Fruit fly (Drosophila melanogaster) whole organism, embryonic: Measurements from ENCODE around the gene CG43645.

ENCODE experiments used
- Aef1 ChIP-seq: fragments of 200-800 bp; sonication (Bioruptor generic); IDR thresholded peaks from 3 replicates; pipeline ENCODE4 v1.3.6; 2022; ENCODE audit warnings: missing biosample characterization, missing genetic modification characterization
- CG10366 ChIP-seq: fragments of 200-800 bp; sonication (Bioruptor generic); IDR thresholded peaks from 2 replicates; pipeline ENCODE4 v1.3.6; 2022; ENCODE audit warnings: missing biosample characterization, missing genetic modification characterization
- CG10431 ChIP-seq: fragments of 200-800 bp; sonication (Bioruptor generic); optimal IDR thresholded peaks from 3 replicates; lab custom pipeline; 2018; ENCODE audit warnings: missing biosample characterization, mild to moderate bottlenecking, missing genetic modification characterization
- CG10654 ChIP-seq: fragments of 200-800 bp; sonication (Bioruptor generic); optimal IDR thresholded peaks from 2 replicates; lab custom pipeline; 2016; ENCODE audit warnings: missing biosample characterization, missing genetic modification characterization
- CG11723 ChIP-seq: fragments of 200-800 bp; sonication (Bioruptor generic); optimal IDR thresholded peaks from 2 replicates; lab custom pipeline; 2017; ENCODE audit warnings: missing biosample characterization, mild to moderate bottlenecking, missing genetic modification characterization
- CG12219 ChIP-seq: fragments of 200-800 bp; sonication (Bioruptor generic); optimal IDR thresholded peaks from 3 replicates; lab custom pipeline; 2018; ENCODE audit warnings: missing biosample characterization, mild to moderate bottlenecking, missing genetic modification characterization
- CG15514 ChIP-seq: fragments of 200-800 bp; sonication (Bioruptor generic); optimal IDR thresholded peaks from 3 replicates; lab custom pipeline; 2017; ENCODE audit warnings: missing biosample characterization, missing genetic modification characterization, mild to moderate bottlenecking, moderate library complexity, missing genetic modification reagents
- CG2129 ChIP-seq: fragments of 200-800 bp; sonication (Bioruptor generic); IDR thresholded peaks from 2 replicates; pipeline ENCODE4 v1.3.6; 2022; ENCODE audit warnings: missing biosample characterization, missing genetic modification characterization; ENCODE audit not compliant: partially characterized antibody
- CG2202 ChIP-seq: fragments of 200-800 bp; sonication (Bioruptor generic); optimal IDR thresholded peaks from 2 replicates; lab custom pipeline; 2018; ENCODE audit warnings: missing biosample characterization, mild to moderate bottlenecking, missing genetic modification characterization
- CG2712 ChIP-seq: fragments of 200-800 bp; optimal IDR thresholded peaks from 3 replicates; lab custom pipeline; 2019; ENCODE audit warnings: missing biosample characterization, mild to moderate bottlenecking, missing genetic modification characterization, moderate library complexity
- CG4424 ChIP-seq: fragments of 200-800 bp; sonication (Bioruptor generic); optimal IDR thresholded peaks from 3 replicates; lab custom pipeline; 2016; ENCODE audit warnings: missing biosample characterization, missing genetic modification characterization
- CG4707 ChIP-seq: fragments of 200-800 bp; sonication (Bioruptor generic); optimal IDR thresholded peaks from 2 replicates; lab custom pipeline; 2018; ENCODE audit warnings: missing biosample characterization, mild to moderate bottlenecking, missing genetic modification characterization, moderate library complexity
- CG6272 ChIP-seq: fragments of 200-800 bp; sonication (Bioruptor generic); IDR thresholded peaks from 2 replicates; pipeline ENCODE4 v1.3.6; 2022; ENCODE audit warnings: missing biosample characterization, missing genetic modification characterization
- CG6765 ChIP-seq: fragments of 200-800 bp; sonication (Bioruptor generic); optimal IDR thresholded peaks from 3 replicates; lab custom pipeline; 2017; ENCODE audit warnings: missing biosample characterization, mild to moderate bottlenecking, missing genetic modification characterization
- CG7745 ChIP-seq: fragments of 200-800 bp; sonication (Bioruptor generic); optimal IDR thresholded peaks from 2 replicates; lab custom pipeline; 2018; ENCODE audit warnings: missing biosample characterization, mild to moderate bottlenecking, missing genetic modification characterization, moderate library complexity
- CG7987 ChIP-seq: fragments of 200-800 bp; sonication (Bioruptor generic); optimal IDR thresholded peaks from 2 replicates; lab custom pipeline; 2018; ENCODE audit warnings: missing biosample characterization, mild to moderate bottlenecking, missing genetic modification characterization, moderate library complexity
- CG8089 ChIP-seq: fragments of 200-800 bp; sonication (Bioruptor generic); optimal IDR thresholded peaks from 3 replicates; lab custom pipeline; 2016; ENCODE audit warnings: missing biosample characterization, missing genetic modification characterization
- CG8765 ChIP-seq: fragments of 200-800 bp; sonication (Bioruptor generic); IDR thresholded peaks from 2 replicates; pipeline ENCODE4 v1.3.6; 2022; ENCODE audit warnings: missing biosample characterization, missing genetic modification characterization
- CG9876 ChIP-seq: fragments of 200-800 bp; sonication (Bioruptor generic); optimal IDR thresholded peaks from 2 replicates; lab custom pipeline; 2016; ENCODE audit warnings: missing biosample characterization, missing genetic modification characterization
- CrebB ChIP-seq: fragments of 200-800 bp; sonication (Bioruptor generic); optimal IDR thresholded peaks from 3 replicates; lab custom pipeline; 2018; ENCODE audit warnings: missing biosample characterization, mild to moderate bottlenecking, missing genetic modification characterization
- Doc2 ChIP-seq: fragments of 200-800 bp; sonication (Bioruptor generic); IDR thresholded peaks from 2 replicates; pipeline ENCODE4 v1.3.6; 2022; ENCODE audit warnings: missing biosample characterization, missing genetic modification characterization
- Dref ChIP-seq: fragments of 200-800 bp; sonication (Bioruptor generic); IDR thresholded peaks from 2 replicates; pipeline ENCODE4 v1.3.6; 2022; ENCODE audit warnings: missing biosample characterization, missing genetic modification characterization
- Fer2 ChIP-seq: fragments of 200-800 bp; sonication (Bioruptor generic); optimal IDR thresholded peaks from 2 replicates; lab custom pipeline; 2018; ENCODE audit warnings: missing biosample characterization, mild to moderate bottlenecking, missing genetic modification characterization, moderate library complexity
- Gsc ChIP-seq: fragments of 200-800 bp; sonication (Bioruptor generic); IDR thresholded peaks from 2 replicates; pipeline ENCODE4 v1.3.6; 2022; ENCODE audit warnings: missing biosample characterization, missing genetic modification characterization
- NFAT ChIP-seq: fragments of 200-800 bp; sonication (Bioruptor generic); IDR thresholded peaks from 2 replicates; pipeline ENCODE4 v1.3.6; 2022; ENCODE audit warnings: missing biosample characterization, missing genetic modification characterization
- Nf-YA ChIP-seq: fragments of 200-800 bp; sonication (Bioruptor generic); IDR thresholded peaks from 2 replicates; pipeline ENCODE4 v1.3.6; 2022; ENCODE audit warnings: missing biosample characterization, missing genetic modification characterization
- Oli ChIP-seq: fragments of 200-800 bp; sonication (Bioruptor generic); optimal IDR thresholded peaks from 2 replicates; lab custom pipeline; 2018; ENCODE audit warnings: missing biosample characterization, mild to moderate bottlenecking, missing genetic modification characterization, moderate library complexity
- Vsx1 ChIP-seq: fragments of 200-800 bp; sonication (Bioruptor generic); optimal IDR thresholded peaks from 2 replicates; lab custom pipeline; 2017; ENCODE audit warnings: missing biosample characterization, mild to moderate bottlenecking, missing genetic modification characterization, missing genetic modification reagents
- Xbp1 ChIP-seq: fragments of 200-800 bp; sonication (Bioruptor generic); optimal IDR thresholded peaks from 3 replicates; lab custom pipeline; 2016; ENCODE audit warnings: missing biosample characterization, mild to moderate bottlenecking, missing genetic modification characterization
- az2 ChIP-seq: fragments of 200-800 bp; sonication (Bioruptor generic); optimal IDR thresholded peaks from 3 replicates; lab custom pipeline; 2016; ENCODE audit warnings: missing biosample characterization, missing genetic modification characterization
- chif ChIP-seq, 2 experiments: fragments of 200-800 bp; sonication (Bioruptor generic); optimal IDR thresholded peaks; 3 replicates each; lab custom pipeline; 2016; ENCODE audit warnings: missing biosample characterization in 2 of 2, missing genetic modification characterization in 2 of 2
- corto ChIP-seq: fragments of 200-800 bp; sonication (Bioruptor generic); optimal IDR thresholded peaks from 2 replicates; lab custom pipeline; 2016; ENCODE audit warnings: missing biosample characterization, mild to moderate bottlenecking, missing genetic modification characterization, moderate library complexity
- disco-r ChIP-seq: fragments of 200-800 bp; sonication (Bioruptor generic); optimal IDR thresholded peaks from 2 replicates; lab custom pipeline; 2016; ENCODE audit warnings: missing biosample characterization, missing genetic modification characterization
- emc ChIP-seq: fragments of 200-800 bp; sonication (Bioruptor generic); optimal IDR thresholded peaks from 2 replicates; lab custom pipeline; 2016; ENCODE audit warnings: missing biosample characterization, missing genetic modification characterization
- eve ChIP-seq, 2 experiments: fragments of >200 bp; optimal IDR thresholded peaks; 2 replicates each; lab custom pipeline; 2017; ENCODE audit warnings: missing biosample characterization in 2 of 2, missing genetic modification characterization in 2 of 2
- fd102C ChIP-seq: fragments of 200-800 bp; sonication (Bioruptor generic); optimal IDR thresholded peaks from 2 replicates; lab custom pipeline; 2018; ENCODE audit warnings: missing biosample characterization, mild to moderate bottlenecking, missing genetic modification characterization, moderate library complexity
- grau ChIP-seq: fragments of 200-800 bp; optimal IDR thresholded peaks from 3 replicates; lab custom pipeline; 2019; ENCODE audit warnings: missing biosample characterization, mild to moderate bottlenecking, missing genetic modification characterization, moderate library complexity
- ham ChIP-seq: fragments of 200-800 bp; sonication (Bioruptor generic); IDR thresholded peaks from 2 replicates; pipeline ENCODE4 v1.3.6; 2022; ENCODE audit warnings: missing biosample characterization, missing genetic modification characterization
- klu ChIP-seq: fragments of 200-800 bp; sonication (Bioruptor generic); IDR thresholded peaks from 2 replicates; pipeline ENCODE4 v1.3.6; 2022; ENCODE audit warnings: missing biosample characterization, missing genetic modification characterization
- onecut ChIP-seq: fragments of 200-800 bp; sonication (Bioruptor generic); IDR thresholded peaks from 2 replicates; pipeline ENCODE4 v1.3.6; 2022; ENCODE audit warnings: missing biosample characterization, missing genetic modification characterization
- pan ChIP-seq, 4 experiments: fragments of >200 bp in 3 of 4; fragments of 200-800 bp in 1 of 4; sonication (Bioruptor generic) in 1 of 4; optimal IDR thresholded peaks in 3 of 4; IDR thresholded peaks in 1 of 4; 2 replicates each; pipeline versions ENCODE4 v1.3.6 to Lab custom; 2017 to 2022; ENCODE audit warnings: missing biosample characterization in 2 of 4, missing genetic modification characterization in 2 of 4, mixed read lengths in 1 of 4
- pb ChIP-seq: fragments of 200-800 bp; sonication (Bioruptor generic); optimal IDR thresholded peaks from 3 replicates; lab custom pipeline; 2016; ENCODE audit warnings: missing biosample characterization, missing genetic modification characterization
- pho ChIP-seq: fragments of 200-800 bp; sonication (Bioruptor generic); optimal IDR thresholded peaks from 2 replicates; lab custom pipeline; 2016; ENCODE audit warnings: missing biosample characterization, missing genetic modification characterization
- pita ChIP-seq: fragments of 200-800 bp; sonication (Bioruptor generic); optimal IDR thresholded peaks from 2 replicates; lab custom pipeline; 2017; ENCODE audit warnings: missing biosample characterization, mild to moderate bottlenecking, missing genetic modification characterization
- pzg ChIP-seq: fragments of 200-800 bp; sonication (Bioruptor generic); optimal IDR thresholded peaks from 3 replicates; lab custom pipeline; 2018; ENCODE audit warnings: missing biosample characterization, mild to moderate bottlenecking, missing genetic modification characterization, moderate library complexity
- seq ChIP-seq: fragments of 200-800 bp; sonication (Bioruptor generic); IDR thresholded peaks from 2 replicates; pipeline ENCODE4 v1.3.6; 2022; ENCODE audit warnings: missing biosample characterization, missing genetic modification characterization
- twi ChIP-seq: fragments of 200-800 bp; optimal IDR thresholded peaks from 2 replicates; lab custom pipeline; 2019; ENCODE audit warnings: missing biosample characterization, mild to moderate bottlenecking, missing genetic modification characterization, moderate library complexity
- unc-4 ChIP-seq: fragments of 200-800 bp; sonication (Bioruptor generic); IDR thresholded peaks from 2 replicates; pipeline ENCODE4 v1.3.6; 2022; ENCODE audit warnings: missing biosample characterization, missing genetic modification characterization; ENCODE audit not compliant: partially characterized antibody
- yki ChIP-seq: fragments of >200 bp; optimal IDR thresholded peaks from 3 replicates; lab custom pipeline; 2018
- z ChIP-seq: fragments of 200-800 bp; sonication (Bioruptor generic); IDR thresholded peaks from 3 replicates; pipeline ENCODE4 v1.3.6; 2022; ENCODE audit warnings: missing biosample characterization, missing genetic modification characterization

Gene CG43645

dm6 chr2L:17480943-17481580, 4.5 kb upstream of the CG43645 start, which contains the start of the genes fws and Lamtor3 (continued):
- TF ChIP-seq CG10654 (GFP tag; lab: Kevin White, UChicago): peak; percentile 96
- TF ChIP-seq eve (GFP tag; optimal IDR thresholded peaks at IDR 0.05; lab: Kevin White, UChicago): no peak
- peak; percentile 49 to 77 for TF ChIP-seq chif (GFP tag; optimal IDR thresholded peaks at IDR 0.05; lab: Kevin White, UChicago)
- peak; percentile 96 for TF ChIP-seq ham (GFP tag; lab: Robert Waterston, UW)
- TF ChIP-seq yki: no peak
- TF ChIP-seq Oli (tag; lab: Kevin White, UChicago): peak; percentile 99
- TF ChIP-seq klu (GFP tag; lab: Robert Waterston, UW): peak; percentile 98
- peak; percentile 82 for TF ChIP-seq fd102C (GFP tag; lab: Kevin White, UChicago)
- TF ChIP-seq z (GFP tag; lab: Robert Waterston, UW): peak; percentile 80
- peak; percentile 52 for TF ChIP-seq emc (GFP tag; lab: Kevin White, UChicago)
- no peak for TF ChIP-seq CG2129 (GFP tag; lab: Robert Waterston, UW)
- peak; percentile 60 for TF ChIP-seq CG9876 (GFP tag; lab: Kevin White, UChicago)
- peak; percentile 41 for TF ChIP-seq pzg
- peak; percentile 98 for TF ChIP-seq Xbp1 (GFP tag; lab: Kevin White, UChicago)
- TF ChIP-seq Doc2 (GFP tag; lab: Robert Waterston, UW): peak; percentile 95
- TF ChIP-seq CG10366 (GFP tag; lab: Robert Waterston, UW): peak; percentile 99
- peak; percentile 68 for TF ChIP-seq CG8089 (GFP tag; lab: Kevin White, UChicago)
- peak; percentile 99 for TF ChIP-seq CG8765 (GFP tag; lab: Robert Waterston, UW)
- peak; percentile 94 for TF ChIP-seq CG15514
- peak; percentile 94 for TF ChIP-seq onecut (GFP tag; lab: Robert Waterston, UW)
- TF ChIP-seq twi: peak; percentile 92
- peak; percentile 97 for TF ChIP-seq Nf-YA (GFP tag; lab: Robert Waterston, UW)
- TF ChIP-seq pb: peak; percentile 52
- peak; percentile 99 for TF ChIP-seq Aef1 (GFP tag; lab: Robert Waterston, UW)
- peak; percentile 87 for TF ChIP-seq CG4707 (GFP tag; lab: Kevin White, UChicago)
- TF ChIP-seq CG4424 (GFP tag; lab: Kevin White, UChicago): peak; percentile 96
- TF ChIP-seq grau (tag; lab: Kevin White, UChicago): peak; percentile 97
- TF ChIP-seq CG10431: peak; percentile 79
- peak; percentile 73 for TF ChIP-seq disco-r (GFP tag; lab: Kevin White, UChicago)
- TF ChIP-seq Fer2: peak; percentile 96
- TF ChIP-seq unc-4 (GFP tag; lab: Robert Waterston, UW): peak; percentile 52; the same call in 1 of the 2 replicates
- peak; percentile 95 for TF ChIP-seq CrebB (tag; lab: Kevin White, UChicago)
- TF ChIP-seq CG11723: peak; percentile 94
- TF ChIP-seq az2: peak; percentile 98
- TF ChIP-seq corto: peak; percentile 91
- TF ChIP-seq pan (optimal IDR thresholded peaks at IDR 0.05; lab: Kevin White, UChicago): no peak
- peak in 1 of 2 experiments; percentile 100 for TF ChIP-seq pan (GFP tag; optimal IDR thresholded peaks at IDR 0.05 in 1 of 2, IDR thresholded peaks at IDR 0.05 in 1 of 2)
- TF ChIP-seq CG12219 (GFP tag; lab: Kevin White, UChicago): peak; percentile 95
- TF ChIP-seq CG6272 (GFP tag; lab: Robert Waterston, UW): peak; percentile 99
- TF ChIP-seq CG2202 (tag; lab: Kevin White, UChicago): peak; percentile 98
- TF ChIP-seq CG7745: peak; percentile 52
- peak; percentile 91 for TF ChIP-seq CG6765
- peak; percentile 99 for TF ChIP-seq NFAT (GFP tag; lab: Robert Waterston, UW)
- peak; percentile 95 for TF ChIP-seq Vsx1
- TF ChIP-seq seq (GFP tag; lab: Robert Waterston, UW): peak; percentile 99
- peak; percentile 95 for TF ChIP-seq CG7987
- TF ChIP-seq CG2712: peak; percentile 98
- TF ChIP-seq pita (GFP tag; lab: Kevin White, UChicago): no peak
- peak; percentile 88 for TF ChIP-seq pho
- peak; percentile 97 for TF ChIP-seq Gsc (GFP tag; lab: Robert Waterston, UW)
- peak; percentile 74 for TF ChIP-seq Dref (GFP tag; lab: Robert Waterston, UW)
